Fruit fly (Drosophila melanogaster) whole organism, embryonic: ENCODE measurements around the gene CG3149.

Experiments
- Aef1 ChIP-seq: fragments of 200-800 bp; sonication (Bioruptor generic); IDR thresholded peaks from 3 replicates; pipeline ENCODE4 v1.3.6; 2022; ENCODE audit warnings: missing biosample characterization, missing genetic modification characterization
- Atf6 ChIP-seq: fragments of 200-800 bp; sonication (Bioruptor generic); IDR thresholded peaks from 2 replicates; pipeline ENCODE4 v1.3.6; 2022; ENCODE audit warnings: missing biosample characterization, missing genetic modification characterization
- CG10366 ChIP-seq: fragments of 200-800 bp; sonication (Bioruptor generic); IDR thresholded peaks from 2 replicates; pipeline ENCODE4 v1.3.6; 2022; ENCODE audit warnings: missing biosample characterization, missing genetic modification characterization
- CG10979 ChIP-seq: fragments of 200-800 bp; sonication (Bioruptor generic); optimal IDR thresholded peaks from 2 replicates; lab custom pipeline; 2018; ENCODE audit warnings: missing biosample characterization, mild to moderate bottlenecking, missing genetic modification characterization, moderate library complexity
- CG11085 ChIP-seq: fragments of 200-800 bp; sonication (Bioruptor generic); IDR thresholded peaks from 2 replicates; pipeline ENCODE4 v1.3.6; 2022; ENCODE audit warnings: missing biosample characterization, missing genetic modification characterization
- CG11504 ChIP-seq: fragments of 200-800 bp; sonication (Bioruptor generic); optimal IDR thresholded peaks from 3 replicates; lab custom pipeline; 2019; ENCODE audit warnings: missing biosample characterization, mild to moderate bottlenecking, missing genetic modification characterization, moderate library complexity
- CG11560 ChIP-seq: fragments of 200-800 bp; sonication (Bioruptor generic); IDR thresholded peaks from 3 replicates; pipeline ENCODE4 v1.3.6; 2022; ENCODE audit warnings: missing biosample characterization, missing genetic modification characterization
- CG15269 ChIP-seq: fragments of 200-800 bp; sonication (Bioruptor generic); optimal IDR thresholded peaks from 2 replicates; lab custom pipeline; 2018; ENCODE audit warnings: missing biosample characterization, mild to moderate bottlenecking, missing genetic modification characterization, moderate library complexity
- CG16863 ChIP-seq: fragments of 200-800 bp; sonication (Bioruptor generic); optimal IDR thresholded peaks from 3 replicates; lab custom pipeline; 2016; ENCODE audit warnings: missing biosample characterization, missing genetic modification characterization
- CG17186 ChIP-seq: fragments of 200-800 bp; sonication (Bioruptor generic); optimal IDR thresholded peaks from 3 replicates; lab custom pipeline; 2017; ENCODE audit warnings: missing biosample characterization, missing genetic modification reagents, missing genetic modification characterization
- CG17359 ChIP-seq: fragments of 200-800 bp; sonication (Bioruptor generic); optimal IDR thresholded peaks from 3 replicates; lab custom pipeline; 2018; ENCODE audit warnings: missing biosample characterization, mild to moderate bottlenecking, missing genetic modification characterization, moderate library complexity
- CG2120 ChIP-seq: fragments of 200-800 bp; sonication (Bioruptor generic); optimal IDR thresholded peaks from 3 replicates; lab custom pipeline; 2016; ENCODE audit warnings: missing biosample characterization, missing genetic modification characterization
- CG2678 ChIP-seq: fragments of 200-800 bp; sonication (Bioruptor generic); optimal IDR thresholded peaks from 3 replicates; lab custom pipeline; 2019; ENCODE audit warnings: missing biosample characterization, mild to moderate bottlenecking, missing genetic modification characterization, moderate library complexity
- CG31441 ChIP-seq: fragments of 200-800 bp; sonication (Bioruptor generic); IDR thresholded peaks from 2 replicates; pipeline ENCODE4 v1.3.6; 2022; ENCODE audit warnings: missing biosample characterization, missing genetic modification characterization
- CG32772 ChIP-seq: fragments of 200-800 bp; sonication (Bioruptor generic); IDR thresholded peaks from 2 replicates; pipeline ENCODE4 v1.3.6; 2022; ENCODE audit warnings: missing biosample characterization, missing genetic modification characterization
- CG43689 ChIP-seq: fragments of 200-800 bp; sonication (Bioruptor generic); IDR thresholded peaks from 2 replicates; pipeline ENCODE4 v1.3.6; 2022; ENCODE audit warnings: missing biosample characterization, missing genetic modification characterization
- CG6683 ChIP-seq: fragments of 200-800 bp; sonication (Bioruptor generic); optimal IDR thresholded peaks from 2 replicates; lab custom pipeline; 2017; ENCODE audit warnings: missing biosample characterization, mild to moderate bottlenecking, missing genetic modification characterization, missing genetic modification reagents
- CG8089 ChIP-seq: fragments of 200-800 bp; sonication (Bioruptor generic); optimal IDR thresholded peaks from 3 replicates; lab custom pipeline; 2016; ENCODE audit warnings: missing biosample characterization, missing genetic modification characterization
- CG8388 ChIP-seq: fragments of 200-800 bp; sonication (Bioruptor generic); optimal IDR thresholded peaks from 2 replicates; lab custom pipeline; 2019; ENCODE audit warnings: missing biosample characterization, mild to moderate bottlenecking, missing genetic modification characterization, moderate library complexity
- Eip74EF ChIP-seq, 2 experiments: fragments of 200-800 bp in 1 of 2; fragments of >200 bp in 1 of 2; sonication (Bioruptor generic) in 1 of 2; optimal IDR thresholded peaks; 2 replicates each; lab custom pipeline; 2017 to 2019; ENCODE audit warnings: missing biosample characterization in 2 of 2, missing genetic modification characterization in 2 of 2, mild to moderate bottlenecking in 1 of 2, moderate library complexity in 1 of 2
- Ets97D ChIP-seq: fragments of 200-800 bp; sonication (Bioruptor generic); optimal IDR thresholded peaks from 3 replicates; lab custom pipeline; 2016; ENCODE audit warnings: missing biosample characterization, missing genetic modification characterization
- GATAe ChIP-seq: fragments of 200-800 bp; sonication (Bioruptor generic); conservative IDR thresholded peaks from 2 replicates; pipeline ENCODE4 v1.3.6; 2022; ENCODE audit warnings: missing biosample characterization, missing genetic modification characterization
- Hey ChIP-seq: fragments of 200-800 bp; sonication (Bioruptor generic); optimal IDR thresholded peaks from 3 replicates; lab custom pipeline; 2018; ENCODE audit warnings: missing biosample characterization, mild to moderate bottlenecking, missing genetic modification characterization
- Hr78 ChIP-seq, 2 experiments: fragments of 200-800 bp in 1 of 2; fragments of >200 bp in 1 of 2; sonication (Bioruptor generic) in 1 of 2; optimal IDR thresholded peaks; 2 replicates each; lab custom pipeline; 2017 to 2019; ENCODE audit warnings: missing biosample characterization in 2 of 2, missing genetic modification characterization in 2 of 2, mild to moderate bottlenecking in 1 of 2, moderate library complexity in 1 of 2
- Med ChIP-seq: fragments of 200-800 bp; sonication (Bioruptor generic); peaks from one replicate; lab custom pipeline; 2016; ENCODE audit warnings: missing biosample characterization, missing genetic modification characterization, mild to moderate bottlenecking, inconsistent platforms, moderate library complexity
- Nf-YC ChIP-seq: fragments of 200-800 bp; optimal IDR thresholded peaks from 3 replicates; lab custom pipeline; 2019; ENCODE audit warnings: missing biosample characterization, mild to moderate bottlenecking, missing genetic modification characterization, moderate library complexity
- Opbp ChIP-seq: fragments of 200-800 bp; sonication (Bioruptor generic); IDR thresholded peaks from 3 replicates; pipeline ENCODE4 v1.3.6; 2022; ENCODE audit warnings: missing biosample characterization, missing genetic modification characterization; ENCODE audit not compliant: partially characterized antibody
- Rx ChIP-seq: fragments of 200-800 bp; sonication (Bioruptor generic); IDR thresholded peaks from 2 replicates; pipeline ENCODE4 v1.3.6; 2022; ENCODE audit warnings: missing biosample characterization, missing genetic modification characterization
- Six4 ChIP-seq: fragments of 200-800 bp; sonication (Bioruptor generic); optimal IDR thresholded peaks from 2 replicates; lab custom pipeline; 2016; ENCODE audit warnings: missing biosample characterization, missing genetic modification characterization
- Ssrp ChIP-seq: fragments of 200-800 bp; sonication (Bioruptor generic); optimal IDR thresholded peaks from 2 replicates; lab custom pipeline; 2018; ENCODE audit warnings: missing biosample characterization, mild to moderate bottlenecking, missing genetic modification characterization, moderate library complexity
- Usf ChIP-seq: fragments of 200-800 bp; sonication (Bioruptor generic); optimal IDR thresholded peaks from 2 replicates; lab custom pipeline; 2017; ENCODE audit warnings: missing genotype, missing biosample characterization, missing genetic modification characterization
- bab2 ChIP-seq: fragments of 200-800 bp; sonication (Bioruptor generic); optimal IDR thresholded peaks from 2 replicates; lab custom pipeline; 2016; ENCODE audit warnings: missing biosample characterization, missing genetic modification characterization
- bowl ChIP-seq: fragments of 200-800 bp; sonication (Bioruptor generic); IDR thresholded peaks from 2 replicates; pipeline ENCODE4 v1.3.6; 2022; ENCODE audit warnings: missing biosample characterization, missing genetic modification characterization
- chn ChIP-seq: fragments of 200-800 bp; sonication (Bioruptor generic); optimal IDR thresholded peaks from 2 replicates; lab custom pipeline; 2016; ENCODE audit warnings: missing biosample characterization, missing genetic modification characterization
- dysf ChIP-seq: fragments of 200-800 bp; sonication (Bioruptor generic); IDR thresholded peaks from 3 replicates; pipeline ENCODE4 v1.3.6; 2022; ENCODE audit warnings: missing biosample characterization, missing genetic modification characterization
- gfzf ChIP-seq: fragments of 200-800 bp; sonication (Bioruptor generic); optimal IDR thresholded peaks from 2 replicates; lab custom pipeline; 2016; ENCODE audit warnings: missing biosample characterization, mild to moderate bottlenecking, missing genetic modification characterization, moderate library complexity
- hbn ChIP-seq: fragments of 200-800 bp; sonication (Bioruptor generic); IDR thresholded peaks from 2 replicates; pipeline ENCODE4 v1.3.6; 2022; ENCODE audit warnings: missing biosample characterization, missing genetic modification characterization; ENCODE audit not compliant: partially characterized antibody
- jumu ChIP-seq: fragments of 200-800 bp; sonication (Bioruptor generic); optimal IDR thresholded peaks from 3 replicates; lab custom pipeline; 2016; ENCODE audit warnings: missing biosample characterization, missing genetic modification characterization
- kah ChIP-seq: fragments of 200-800 bp; sonication (Bioruptor generic); optimal IDR thresholded peaks from 2 replicates; lab custom pipeline; 2018; ENCODE audit warnings: missing biosample characterization, mild to moderate bottlenecking, missing genetic modification characterization
- lilli ChIP-seq: fragments of 200-800 bp; sonication (Bioruptor generic); optimal IDR thresholded peaks from 3 replicates; lab custom pipeline; 2016; ENCODE audit warnings: missing biosample characterization, missing genetic modification characterization
- luna ChIP-seq: fragments of 200-800 bp; sonication (Bioruptor generic); optimal IDR thresholded peaks from 2 replicates; lab custom pipeline; 2016; ENCODE audit warnings: missing biosample characterization, missing genetic modification characterization
- psq ChIP-seq: fragments of 200-800 bp; sonication (Bioruptor generic); optimal IDR thresholded peaks from 2 replicates; lab custom pipeline; 2017; ENCODE audit warnings: missing biosample characterization, missing genetic modification characterization
- ranshi ChIP-seq: fragments of 200-800 bp; sonication (Bioruptor generic); IDR thresholded peaks from 2 replicates; pipeline ENCODE4 v1.3.6; 2022; ENCODE audit warnings: missing biosample characterization, missing genetic modification characterization
- ro ChIP-seq: fragments of 200-800 bp; sonication (Bioruptor generic); IDR thresholded peaks from 2 replicates; pipeline ENCODE4 v1.3.6; 2022; ENCODE audit warnings: missing biosample characterization, missing genetic modification characterization
- sens ChIP-seq: fragments of 200-800 bp; sonication (Bioruptor generic); peaks from one replicate; lab custom pipeline; 2016; ENCODE audit warnings: missing biosample characterization, missing genetic modification characterization
- tgo ChIP-seq: fragments of 200-800 bp; sonication (Bioruptor generic); IDR thresholded peaks from 3 replicates; pipeline ENCODE4 v1.3.6; 2022; ENCODE audit warnings: missing biosample characterization, missing genetic modification characterization
- toy ChIP-seq: fragments of 200-800 bp; sonication (Bioruptor generic); IDR thresholded peaks from 2 replicates; pipeline ENCODE4 v1.3.6; 2022; ENCODE audit warnings: missing biosample characterization, missing genetic modification characterization
- vfl ChIP-seq: fragments of 200-800 bp; sonication (Bioruptor generic); optimal IDR thresholded peaks from 2 replicates; lab custom pipeline; 2016; ENCODE audit warnings: missing biosample characterization, missing genetic modification characterization
- z ChIP-seq: fragments of 200-800 bp; sonication (Bioruptor generic); IDR thresholded peaks from 3 replicates; pipeline ENCODE4 v1.3.6; 2022; ENCODE audit warnings: missing biosample characterization, missing genetic modification characterization
- zen ChIP-seq: fragments of 200-800 bp; sonication (Bioruptor generic); optimal IDR thresholded peaks from 3 replicates; lab custom pipeline; 2018; ENCODE audit warnings: missing biosample characterization, mild to moderate bottlenecking, missing genetic modification characterization, moderate library complexity

The CG3149 gene

dm6 chrX:5717741-5718475 is 22.9 kb upstream of the CG3149 start, which contains the start of gene CG33080 (continued):
- TF ChIP-seq CG17359 (tag; lab: Kevin White, UChicago): peak; percentile 24
- TF ChIP-seq CG10366 (GFP tag; lab: Robert Waterston, UW): no peak
- TF ChIP-seq hbn (GFP tag; lab: Robert Waterston, UW): no peak
- TF ChIP-seq Ssrp (tag; lab: Kevin White, UChicago): no peak
- 0 out of 2 replicates have a peak, but pooled peaks have one; percentile 24 for TF ChIP-seq ranshi (GFP tag; lab: Robert Waterston, UW)
- no peak for TF ChIP-seq luna (GFP tag; lab: Kevin White, UChicago)
- no peak for TF ChIP-seq kah (GFP tag; lab: Kevin White, UChicago)
- peak; percentile 34; the same call in 1 of the 3 replicates for TF ChIP-seq Aef1 (GFP tag; lab: Robert Waterston, UW)
- TF ChIP-seq CG31441 (GFP tag; lab: Robert Waterston, UW): no peak
- no peak for TF ChIP-seq bab2
- TF ChIP-seq vfl (GFP tag; lab: Kevin White, UChicago): no peak
- no peak for TF ChIP-seq lilli (GFP tag; lab: Kevin White, UChicago)
- no peak for TF ChIP-seq bowl (GFP tag; lab: Robert Waterston, UW)
- no peak for TF ChIP-seq CG8089
- TF ChIP-seq tgo (GFP tag; lab: Robert Waterston, UW): peak; percentile 29; the same call in 1 of the 3 replicates
- TF ChIP-seq CG8388: no peak
- 0 out of 2 replicates have a peak, but pooled peaks have one; percentile 19 for TF ChIP-seq GATAe
- TF ChIP-seq Eip74EF (GFP tag; optimal IDR thresholded peaks at IDR 0.05; lab: Kevin White, UChicago): no peak
- TF ChIP-seq CG2120 (GFP tag; lab: Kevin White, UChicago): peak; percentile 58
- TF ChIP-seq gfzf (GFP tag; lab: Kevin White, UChicago): no peak
- no peak for TF ChIP-seq CG10979
- no peak for TF ChIP-seq CG43689 (GFP tag; lab: Robert Waterston, UW)
- TF ChIP-seq jumu: no peak
- no peak for TF ChIP-seq ro
- no peak for TF ChIP-seq CG11560 (tag; lab: Robert Waterston, UW)
- TF ChIP-seq zen (tag; lab: Kevin White, UChicago): no peak
- no peak for TF ChIP-seq Opbp (GFP tag; lab: Robert Waterston, UW)
- 0 out of 2 replicates have a peak, but pooled peaks have one; percentile 15 for TF ChIP-seq CG32772 (GFP tag; lab: Robert Waterston, UW)
- TF ChIP-seq Six4: no peak
- TF ChIP-seq Hr78 (GFP tag; optimal IDR thresholded peaks at IDR 0.05; lab: Kevin White, UChicago): no peak
- no peak for TF ChIP-seq z (GFP tag; lab: Robert Waterston, UW)
- TF ChIP-seq Nf-YC (tag; lab: Kevin White, UChicago): no peak
- TF ChIP-seq CG2678 (tag; lab: Kevin White, UChicago): peak; percentile 12
- peak; percentile 71 for TF ChIP-seq Med (GFP tag; lab: Kevin White, UChicago)
- no peak for TF ChIP-seq CG16863
- 0 out of 2 replicates have a peak, but pooled peaks have one; percentile 23 for TF ChIP-seq CG11085
- TF ChIP-seq CG15269 (tag; lab: Kevin White, UChicago): peak; percentile 9
- TF ChIP-seq Ets97D (GFP tag; lab: Kevin White, UChicago): no peak
- no peak for TF ChIP-seq sens (GFP tag; lab: Kevin White, UChicago)
- no peak for TF ChIP-seq CG17186 (GFP tag; lab: Kevin White, UChicago)
- TF ChIP-seq Rx (GFP tag; lab: Robert Waterston, UW): no peak
- peak; percentile 3 for TF ChIP-seq CG11504 (tag; lab: Kevin White, UChicago)
- peak; percentile 46; the same call in 2 of the 3 replicates for TF ChIP-seq dysf (GFP tag; lab: Robert Waterston, UW)
- TF ChIP-seq Usf (GFP tag; lab: Kevin White, UChicago): no peak
- no peak for TF ChIP-seq chn (GFP tag; lab: Kevin White, UChicago)
- no peak for TF ChIP-seq psq (GFP tag; lab: Kevin White, UChicago)
- no peak for TF ChIP-seq Hey (tag; lab: Kevin White, UChicago)
- TF ChIP-seq CG6683: no peak
- 0 out of 2 replicates have a peak, but pooled peaks have one; percentile 13 for TF ChIP-seq Atf6 (GFP tag; lab: Robert Waterston, UW)
- TF ChIP-seq toy: no peak
